Fruit fly (Drosophila melanogaster): ENCODE measurements around the gene CG31688.

CG31688 gene

DNA sequence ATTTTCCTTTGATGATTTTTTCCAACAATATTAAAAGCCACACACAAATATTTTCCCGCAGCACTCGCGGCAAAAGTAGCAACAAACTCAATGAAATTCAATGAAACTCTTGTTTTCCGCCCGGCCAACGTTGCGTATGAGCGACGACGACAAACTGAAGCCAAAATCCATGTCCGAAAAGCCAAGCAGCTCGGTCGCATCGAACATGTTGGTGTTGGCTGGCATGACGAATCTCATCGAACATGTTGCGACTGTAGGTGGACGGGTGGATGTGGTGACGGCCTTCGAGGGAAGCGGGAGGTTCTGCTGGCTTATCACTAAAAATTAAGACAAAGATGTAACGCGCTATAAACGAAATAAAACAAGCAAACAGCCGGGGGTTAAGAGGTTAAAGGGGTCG, 26.8 kb upstream of the CG31688 start (continued):
- TF ChIP-seq CG1603 (tag; optimal IDR thresholded peaks at IDR 0.05) (no peak), Mad (GFP tag; optimal IDR thresholded peaks at IDR 0.05) (no peak), Jarid2 (GFP tag; optimal IDR thresholded peaks at IDR 0.05) (peak; percentile 89), sd (tag; optimal IDR thresholded peaks at IDR 0.05) (peak; percentile 65), sens (GFP tag) (peak; percentile 36), gro (GFP tag; optimal IDR thresholded peaks at IDR 0.05) (peak; percentile 38), CG4707 (GFP tag; optimal IDR thresholded peaks at IDR 0.05) (no peak), CG7372 (GFP tag; IDR thresholded peaks at IDR 0.05) (peak; percentile 78), gsb-n (tag; optimal IDR thresholded peaks at IDR 0.05) (peak; percentile 1), CG15269 (tag; optimal IDR thresholded peaks at IDR 0.05) (peak; percentile 16), Pdp1 (GFP tag; optimal IDR thresholded peaks at IDR 0.05) (peak in 1 of 2 experiments; percentile 15), CG10147 (GFP tag; optimal IDR thresholded peaks at IDR 0.05) (peak; percentile 13), CG11695 (GFP tag; IDR thresholded peaks at IDR 0.05) (no peak), CG13287 (GFP tag; IDR thresholded peaks at IDR 0.05; ENCODE audit: partially characterized antibody) (peak; percentile 31; the same call in 1 of the 2 replicates), CG34376 (GFP tag; optimal IDR thresholded peaks at IDR 0.05) (peak; percentile 6), Ets65A (GFP tag) (peak; percentile 63), row (GFP tag; IDR thresholded peaks at IDR 0.05) (no peak), Med (GFP tag) (peak; percentile 76), CG17359 (tag; optimal IDR thresholded peaks at IDR 0.05) (no peak), hkb (optimal IDR thresholded peaks at IDR 0.05) (no peak), hkb (GFP tag; IDR thresholded peaks at IDR 0.05) (peak; percentile 21; the same call in 1 of the 2 replicates), crol (GFP tag; IDR thresholded peaks at IDR 0.05) (peak; percentile 74), chinmo (GFP tag; IDR thresholded peaks at IDR 0.05; ENCODE audit: partially characterized antibody) (peak; percentile 61; the same call in 1 of the 4 replicates), D19A (tag; optimal IDR thresholded peaks at IDR 0.05) (no peak), Bgb (GFP tag; IDR thresholded peaks at IDR 0.05; ENCODE audit: partially characterized antibody) (peak; percentile 55; the same call in 1 of the 2 replicates)

DNA sequence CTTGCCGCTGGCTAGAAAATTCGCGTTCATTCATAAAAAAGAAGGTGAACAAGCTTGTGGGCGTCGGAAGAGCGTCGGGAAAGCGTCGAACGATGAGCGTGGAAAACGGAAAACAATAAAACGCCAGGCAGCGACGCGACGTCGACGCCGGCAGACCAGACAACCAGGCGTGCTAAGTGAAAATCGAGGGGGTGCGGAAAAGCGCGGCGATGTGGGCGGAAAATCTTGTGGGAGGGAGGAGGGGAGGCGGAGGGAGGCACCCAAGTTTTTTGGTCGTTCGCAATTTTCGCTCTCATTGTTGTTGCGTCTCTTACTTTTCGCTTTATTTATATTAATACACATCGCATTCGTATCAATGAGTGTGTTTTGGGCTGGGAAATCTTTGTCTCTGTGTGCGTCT, 25.1 kb upstream of the CG31688 start:
- 0 out of 2 replicates have a peak, but pooled peaks have one; percentile 21 for TF ChIP-seq sob (GFP tag; IDR thresholded peaks at IDR 0.05)
- TF ChIP-seq Deaf1 (tag; optimal IDR thresholded peaks at IDR 0.05) = peak; percentile 19
- peak; percentile 96 for TF ChIP-seq Adf1 (GFP tag; IDR thresholded peaks at IDR 0.05)
- TF ChIP-seq Med (GFP tag) = peak; percentile 85
- 0 out of 2 replicates have a peak, but pooled peaks have one; percentile 43 for TF ChIP-seq rib (GFP tag; IDR thresholded peaks at IDR 0.05)
- peak; percentile 65 for TF ChIP-seq CG10543 (GFP tag; optimal IDR thresholded peaks at IDR 0.05)
- TF ChIP-seq CG12769 (tag; optimal IDR thresholded peaks at IDR 0.05) = peak; percentile 22
- TF ChIP-seq her (GFP tag; optimal IDR thresholded peaks at IDR 0.05) = no peak
- peak; percentile 57 for TF ChIP-seq sd (tag; optimal IDR thresholded peaks at IDR 0.05)
- TF ChIP-seq fd64A (GFP tag; optimal IDR thresholded peaks at IDR 0.05) = no peak
- TF ChIP-seq CG17568 (GFP tag; optimal IDR thresholded peaks at IDR 0.05) = no peak
- TF ChIP-seq chinmo (GFP tag; IDR thresholded peaks at IDR 0.05; ENCODE audit: partially characterized antibody) = 0 out of 4 replicates have a peak, but pooled peaks have one; percentile 40
- no peak for TF ChIP-seq CG14014 (GFP tag; IDR thresholded peaks at IDR 0.05)
- peak; percentile 81 for TF ChIP-seq abd-A (tag; optimal IDR thresholded peaks at IDR 0.05)
- TF ChIP-seq crol (GFP tag; IDR thresholded peaks at IDR 0.05) = peak; percentile 90
- TF ChIP-seq Nf-YC (tag; optimal IDR thresholded peaks at IDR 0.05) = no peak
- no peak for TF ChIP-seq CG10366 (GFP tag; IDR thresholded peaks at IDR 0.05)
- TF ChIP-seq CG1792 (GFP tag; optimal IDR thresholded peaks at IDR 0.05) = no peak
- peak; percentile 100 for TF ChIP-seq sr (GFP tag; IDR thresholded peaks at IDR 0.05)
- no peak for TF ChIP-seq schlank (tag; optimal IDR thresholded peaks at IDR 0.05)
- peak; percentile 81 for TF ChIP-seq CG5180 (GFP tag; optimal IDR thresholded peaks at IDR 0.05)
- TF ChIP-seq Dll (GFP tag; IDR thresholded peaks at IDR 0.05; ENCODE audit: partially characterized antibody) = no peak
- TF ChIP-seq CG12104 (GFP tag; optimal IDR thresholded peaks at IDR 0.05) = no peak
